Fruit fly (Drosophila melanogaster): Measurements from ENCODE around the gene CG4815.

CG4815 gene

dm6 chr3R:27948421-27948906, 42.1 kb downstream of the CG4815 start, which contains the start of gene Gp93 (continued):
- TF ChIP-seq Bdp1 (GFP tag; optimal IDR thresholded peaks at IDR 0.05) (no peak), en (GFP tag; optimal IDR thresholded peaks at IDR 0.05) (no peak), Hmx (GFP tag; optimal IDR thresholded peaks at IDR 0.05) (no peak), gro (GFP tag; optimal IDR thresholded peaks at IDR 0.05) (no peak), Gsc (GFP tag; IDR thresholded peaks at IDR 0.05) (no peak), CG30431 (GFP tag; optimal IDR thresholded peaks at IDR 0.05) (peak; percentile 29), danr (GFP tag; IDR thresholded peaks at IDR 0.05) (peak; percentile 48; the same call in 1 of the 2 replicates), crp (GFP tag; optimal IDR thresholded peaks at IDR 0.05) (no peak), vnd (GFP tag; IDR thresholded peaks at IDR 0.05; ENCODE audit: partially characterized antibody) (no peak), kay (GFP tag; optimal IDR thresholded peaks at IDR 0.05) (no peak), tap (tag; optimal IDR thresholded peaks at IDR 0.05) (peak; percentile 50), schlank (tag; optimal IDR thresholded peaks at IDR 0.05) (no peak), HmgZ (tag; optimal IDR thresholded peaks at IDR 0.05) (peak; percentile 48), CG14441 (GFP tag; IDR thresholded peaks at IDR 0.05) (peak; percentile 66), da (GFP tag; optimal IDR thresholded peaks at IDR 0.05) (no peak), Lpt (GFP tag; optimal IDR thresholded peaks at IDR 0.05) (no peak), lmd (GFP tag; IDR thresholded peaks at IDR 0.05) (peak; percentile 66), CG11398 (GFP tag; optimal IDR thresholded peaks at IDR 0.05) (no peak), toy (GFP tag; IDR thresholded peaks at IDR 0.05) (no peak), ken (GFP tag; IDR thresholded peaks at IDR 0.05) (peak; percentile 46; the same call in 1 of the 3 replicates), zfh1 (GFP tag; IDR thresholded peaks at IDR 0.05) (peak; percentile 74; the same call in 2 of the 3 replicates), CG12155 (GFP tag; optimal IDR thresholded peaks at IDR 0.05) (peak; percentile 16), CG43689 (GFP tag; IDR thresholded peaks at IDR 0.05) (no peak), dati (GFP tag; IDR thresholded peaks at IDR 0.05) (no peak), Hand (GFP tag; optimal IDR thresholded peaks at IDR 0.05) (peak; percentile 19), Aef1 (GFP tag; IDR thresholded peaks at IDR 0.05) (peak; percentile 55; the same call in 2 of the 3 replicates), CG10565 (GFP tag; optimal IDR thresholded peaks at IDR 0.05) (no peak), CG8089 (GFP tag; optimal IDR thresholded peaks at IDR 0.05) (no peak), Blimp-1 (GFP tag; optimal IDR thresholded peaks at IDR 0.05) (no peak), CG6272 (GFP tag; IDR thresholded peaks at IDR 0.05) (peak; percentile 40; the same call in 1 of the 2 replicates), CG7839 (tag; optimal IDR thresholded peaks at IDR 0.05) (peak; percentile 76), NFAT (GFP tag; IDR thresholded peaks at IDR 0.05) (peak; percentile 61)

- no peak for TF ChIP-seq CG10321 (GFP tag; IDR thresholded peaks at IDR 0.05)
- no peak for TF ChIP-seq Dip3 (GFP tag; optimal IDR thresholded peaks at IDR 0.05)
- TF ChIP-seq mld (GFP tag; IDR thresholded peaks at IDR 0.05; ENCODE audit: partially characterized antibody), result no peak
- TF ChIP-seq MESR4 (GFP tag; optimal IDR thresholded peaks at IDR 0.05), result peak; percentile 74
- no peak for TF ChIP-seq Gsc (GFP tag; IDR thresholded peaks at IDR 0.05)
- no peak for TF ChIP-seq CG10654 (GFP tag; optimal IDR thresholded peaks at IDR 0.05)
- TF ChIP-seq CG32767 (GFP tag; IDR thresholded peaks at IDR 0.05), result no peak
- no peak for TF ChIP-seq ac (GFP tag; optimal IDR thresholded peaks at IDR 0.05)
- TF ChIP-seq CG7963 (GFP tag; IDR thresholded peaks at IDR 0.05; ENCODE audit: partially characterized antibody), result no peak
- TF ChIP-seq CG13123 (GFP tag; optimal IDR thresholded peaks at IDR 0.05), result no peak
- no peak for TF ChIP-seq CG5245 (GFP tag; optimal IDR thresholded peaks at IDR 0.05)
- TF ChIP-seq Opbp (GFP tag; IDR thresholded peaks at IDR 0.05; ENCODE audit: partially characterized antibody), result 0 out of 3 replicates have a peak, but pooled peaks have one; percentile 24
- no peak for TF ChIP-seq CG15601 (tag; optimal IDR thresholded peaks at IDR 0.05)
- no peak for TF ChIP-seq tgo (GFP tag; IDR thresholded peaks at IDR 0.05)
- TF ChIP-seq emc (GFP tag; optimal IDR thresholded peaks at IDR 0.05), result no peak
- TF ChIP-seq dm (GFP tag; optimal IDR thresholded peaks at IDR 0.05), result peak; percentile 62
- TF ChIP-seq lbe (GFP tag; optimal IDR thresholded peaks at IDR 0.05), result no peak
- TF ChIP-seq CG16813 (GFP tag; IDR thresholded peaks at IDR 0.05; ENCODE audit: partially characterized antibody), result no peak
- no peak for TF ChIP-seq caup (GFP tag; optimal IDR thresholded peaks at IDR 0.05; ENCODE audit: severe bottlenecking)
- no peak for TF ChIP-seq Ets65A (GFP tag)
- TF ChIP-seq Sin3A (optimal IDR thresholded peaks at IDR 0.05), result no peak
- no peak for TF ChIP-seq slou (GFP tag; optimal IDR thresholded peaks at IDR 0.05)
Observed at dm6 chr3R:27947682-27948245, 42.8 kb downstream of the CG4815 start, which contains the start of gene mfrn. Gene mfrn (minus strand): TSS chr3R:27948021.
